Worm (Caenorhabditis elegans): ENCODE results near the gene srh-2.

DNA sequence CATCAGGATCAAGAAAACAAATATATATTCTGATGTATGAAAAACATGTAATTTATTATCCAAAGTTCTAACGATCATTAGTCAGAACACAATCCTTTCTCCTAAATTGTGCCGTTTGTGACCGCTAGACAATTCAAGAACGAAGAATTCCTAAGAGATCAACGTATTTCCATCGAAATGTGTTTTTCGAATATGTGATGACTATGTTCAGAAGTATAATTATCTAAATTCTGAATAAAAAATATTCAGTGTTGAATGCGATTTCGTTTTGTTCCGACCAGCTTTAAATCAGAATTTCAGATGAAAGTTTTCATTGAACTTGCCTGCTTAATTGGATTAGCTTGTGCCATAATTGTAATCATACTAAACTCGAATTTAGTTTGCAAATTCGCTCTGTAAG lies 25.8 kb upstream of the srh-2 start, which contains the start of gene srbc-37:
- TF ChIP-seq tbx-2 (tag; optimal IDR thresholded peaks at IDR 0.05): no peak
- TF ChIP-seq T23F11.4 (GFP tag; optimal IDR thresholded peaks at IDR 0.05): no peak
- TF ChIP-seq rnt-1 (tag; optimal IDR thresholded peaks at IDR 0.05): no peak
- TF ChIP-seq elt-2 (tag; optimal IDR thresholded peaks at IDR 0.05): no peak
- TF ChIP-seq unc-86 (tag; optimal IDR thresholded peaks at IDR 0.05): no peak
- no peak for TF ChIP-seq che-1 (tag; optimal IDR thresholded peaks at IDR 0.05)
- TF ChIP-seq dmd-4 (tag; optimal IDR thresholded peaks at IDR 0.05; ENCODE audit: borderline replicate concordance): no peak

Measured in whole organism, late embryonic.